Worm (Caenorhabditis elegans): ENCODE data around the gene cyp-34A7.

DNA sequence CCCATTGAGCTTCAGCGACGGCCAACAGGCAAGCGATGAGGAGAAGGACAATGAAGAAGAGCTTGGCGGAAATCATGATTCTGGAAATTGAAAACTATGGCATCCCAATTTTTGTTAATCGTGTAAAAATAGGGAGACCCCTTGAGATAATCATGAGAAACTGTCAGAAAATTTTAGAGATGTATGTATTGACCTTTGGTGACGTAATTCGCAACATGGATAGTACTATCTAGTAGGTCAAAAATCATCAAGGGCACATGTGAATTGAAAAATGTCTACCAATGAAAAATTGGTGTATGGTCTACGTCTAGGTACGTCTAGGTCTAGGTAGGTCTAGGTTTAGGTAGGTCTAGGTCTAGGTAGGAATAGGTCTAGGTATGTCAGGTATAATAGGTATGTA is 15.4 kb upstream of the cyp-34A7 start, which contains the start of gene nlp-34:
- TF ChIP-seq hmg-1.1 (GFP tag; IDR thresholded peaks at IDR 0.05) (no peak), ama-1 (optimal IDR thresholded peaks at IDR 0.05) (no peak), aly-2 (tag; optimal IDR thresholded peaks at IDR 0.05) (no peak), zfp-3 (GFP tag; conservative IDR thresholded peaks at IDR 0.05) (no peak), snpc-4 (tag; optimal IDR thresholded peaks at IDR 0.05) (no peak), hlh-11 (tag; optimal IDR thresholded peaks at IDR 0.05) (no peak), mdt-29 (GFP tag; IDR thresholded peaks at IDR 0.05) (no peak), nhr-42 (GFP tag; IDR thresholded peaks at IDR 0.05) (no peak), nhr-25 (tag; optimal IDR thresholded peaks at IDR 0.05; ENCODE audit: borderline replicate concordance, insufficient read depth) (no peak), lsy-2 (tag; optimal IDR thresholded peaks at IDR 0.05) (no peak), ces-1 (GFP tag; optimal IDR thresholded peaks at IDR 0.05) (no peak), nhr-28 (tag; optimal IDR thresholded peaks at IDR 0.05) (no peak), lir-3 (tag; optimal IDR thresholded peaks at IDR 0.05) (no peak)

Measured in whole organism, L4 larva.